Worm (Caenorhabditis elegans) whole organism, young adult: ENCODE data around the gene srt-39.
A peak's percentile ranks its signal among the peaks of the same experiment; 100 is the strongest.

Experiments
- B0035.1 ChIP-seq: sonication (generic microtip); optimal IDR thresholded peaks from 2 replicates; lab custom pipeline; 2016; ENCODE audit warnings: missing genetic modification characterization, mild to moderate bottlenecking, missing compliant biosample characterization, missing genotype, missing genetic modification reagents
- C17E4.6 ChIP-seq: fragments of 200-800 bp; sonication (Bioruptor generic); IDR thresholded peaks from 2 replicates; pipeline ENCODE4 v1.3.6; 2022; ENCODE audit warnings: missing genetic modification reagents, missing genetic modification characterization, missing compliant biosample characterization
- F10E7.11 ChIP-seq: sonication (generic microtip); optimal IDR thresholded peaks from 2 replicates; lab custom pipeline; 2017; ENCODE audit warnings: mild to moderate bottlenecking, missing genetic modification characterization, moderate library complexity, missing compliant biosample characterization
- F57A8.1 ChIP-seq: fragments of 200-800 bp; sonication (Bioruptor generic); optimal IDR thresholded peaks from 2 replicates; lab custom pipeline; 2018; ENCODE audit warnings: mild to moderate bottlenecking, missing genetic modification characterization, moderate library complexity, missing compliant biosample characterization
- F57C9.4 ChIP-seq: sonication (generic microtip); optimal IDR thresholded peaks from 2 replicates; lab custom pipeline; 2017; ENCODE audit warnings: mild to moderate bottlenecking, missing genetic modification characterization, missing compliant biosample characterization
- K11D2.4 ChIP-seq: fragments of 200-800 bp; sonication (Bioruptor generic); IDR thresholded peaks from 2 replicates; pipeline ENCODE4 v1.3.6; 2022; ENCODE audit warnings: missing genetic modification reagents, missing genetic modification characterization, missing compliant biosample characterization
- K12H6.12 ChIP-seq: fragments of 200-800 bp; sonication (Bioruptor generic); optimal IDR thresholded peaks from 2 replicates; lab custom pipeline; 2018; ENCODE audit warnings: mild to moderate bottlenecking, missing genetic modification characterization, missing compliant biosample characterization
- ZK185.1 ChIP-seq: sonication (generic microtip); optimal IDR thresholded peaks from 2 replicates; lab custom pipeline; 2016; ENCODE audit warnings: mild to moderate bottlenecking, missing genetic modification characterization, missing compliant biosample characterization; ENCODE audit not compliant: poor library complexity, severe bottlenecking
- ama-1 ChIP-seq, 3 experiments: fragments of 150-350 bp in 1 of 3; sonication (generic microtip) in 2 of 3; optimal IDR thresholded peaks; 2 replicates each; lab custom pipeline; 2014 to 2018; ENCODE audit warnings: missing biosample characterization in 2 of 3, missing genetic modification characterization in 2 of 3, missing genetic modification reagents in 2 of 3
- atf-7 ChIP-seq: sonication (generic microtip); optimal IDR thresholded peaks from 2 replicates; lab custom pipeline; 2017; ENCODE audit warnings: mild to moderate bottlenecking, missing genetic modification characterization, missing compliant biosample characterization
- athp-1 ChIP-seq: sonication (generic microtip); optimal IDR thresholded peaks from 2 replicates; lab custom pipeline; 2017; ENCODE audit warnings: mild to moderate bottlenecking, missing genetic modification characterization, missing compliant biosample characterization
- ceh-27 ChIP-seq: fragments of 200-800 bp; sonication (Bioruptor generic); optimal IDR thresholded peaks from 2 replicates; lab custom pipeline; 2018; ENCODE audit warnings: mild to moderate bottlenecking, missing genetic modification characterization, moderate library complexity, missing compliant biosample characterization
- ceh-79 ChIP-seq: sonication (generic microtip); optimal IDR thresholded peaks from 2 replicates; lab custom pipeline; 2017; ENCODE audit warnings: mild to moderate bottlenecking, missing genetic modification characterization, missing compliant biosample characterization
- ceh-91 ChIP-seq: fragments of 200-800 bp; sonication (Bioruptor generic); IDR thresholded peaks from 2 replicates; pipeline ENCODE4 v1.3.6; 2022; ENCODE audit warnings: missing genetic modification reagents, missing genetic modification characterization, missing compliant biosample characterization
- chd-7 ChIP-seq: sonication (generic microtip); optimal IDR thresholded peaks from 2 replicates; lab custom pipeline; 2016; ENCODE audit warnings: mild to moderate bottlenecking, missing genetic modification characterization, moderate library complexity, missing compliant biosample characterization
- dpff-1 ChIP-seq: sonication (generic microtip); optimal IDR thresholded peaks from 2 replicates; lab custom pipeline; 2017; ENCODE audit warnings: mild to moderate bottlenecking, missing genetic modification characterization, missing compliant biosample characterization
- dpl-1 ChIP-seq: fragments of 150-350 bp; optimal IDR thresholded peaks from 2 replicates; lab custom pipeline; 2014; ENCODE audit warnings: missing biosample characterization, missing genetic modification reagents, missing genetic modification characterization
- egl-44 ChIP-seq: fragments of 200-800 bp; sonication (Bioruptor generic); IDR thresholded peaks from 2 replicates; pipeline ENCODE4 v1.3.6; 2022; ENCODE audit warnings: missing genetic modification reagents, missing genetic modification characterization, missing compliant biosample characterization
- egrh-3 ChIP-seq: fragments of 200-800 bp; sonication (Bioruptor generic); IDR thresholded peaks from 2 replicates; pipeline ENCODE4 v1.3.6; 2022; ENCODE audit warnings: missing genetic modification reagents, missing genetic modification characterization, missing compliant biosample characterization
- ets-4 ChIP-seq: fragments of 200-800 bp; sonication (Bioruptor generic); optimal IDR thresholded peaks from 2 replicates; lab custom pipeline; 2018; ENCODE audit warnings: mild to moderate bottlenecking, missing genetic modification characterization, missing compliant biosample characterization
- fkh-3 ChIP-seq: sonication (generic microtip); optimal IDR thresholded peaks from 2 replicates; lab custom pipeline; 2016; ENCODE audit warnings: mild to moderate bottlenecking, missing genetic modification characterization, missing compliant biosample characterization
- hlh-12 ChIP-seq: sonication (generic microtip); optimal IDR thresholded peaks from 2 replicates; lab custom pipeline; 2016; ENCODE audit warnings: missing genetic modification characterization, missing compliant biosample characterization
- hsf-1 ChIP-seq: fragments of 200-800 bp; sonication (Bioruptor generic); IDR thresholded peaks from 2 replicates; pipeline ENCODE4 v1.3.6; 2022; ENCODE audit warnings: missing genetic modification reagents, missing genetic modification characterization, missing compliant biosample characterization
- let-607 ChIP-seq, 2 experiments: fragments of 200-800 bp in 1 of 2; sonication (Bioruptor generic) in 1 of 2; sonication (generic microtip) in 1 of 2; optimal IDR thresholded peaks; 2 replicates each; lab custom pipeline; 2016 to 2018; ENCODE audit warnings: mild to moderate bottlenecking in 2 of 2, missing compliant biosample characterization in 2 of 2, missing genetic modification characterization in 2 of 2, moderate library complexity in 2 of 2, missing genotype in 1 of 2
- mes-4 ChIP-seq: sonication (generic microtip); optimal IDR thresholded peaks from 2 replicates; lab custom pipeline; 2016; ENCODE audit warnings: missing genotype, missing genetic modification characterization, missing compliant biosample characterization
- nfya-1 ChIP-seq: sonication (generic microtip); optimal IDR thresholded peaks from 2 replicates; lab custom pipeline; 2017; ENCODE audit warnings: antibody characterized with exemption, missing compliant biosample characterization, missing genetic modification characterization, borderline replicate concordance; ENCODE audit not compliant: insufficient read depth
- pbrm-1 ChIP-seq: fragments of 200-800 bp; sonication (Bioruptor generic); IDR thresholded peaks from 2 replicates; pipeline ENCODE4 v1.3.6; 2022; ENCODE audit warnings: missing genetic modification reagents, missing genetic modification characterization, missing compliant biosample characterization
- repo-1 ChIP-seq: sonication (generic microtip); optimal IDR thresholded peaks from 2 replicates; lab custom pipeline; 2017; ENCODE audit warnings: mild to moderate bottlenecking, missing genetic modification characterization, missing compliant biosample characterization
- snpc-4 ChIP-seq, 5 experiments: fragments of 150-350 bp in 1 of 5; sonication (generic microtip) in 4 of 5; optimal IDR thresholded peaks; 2 replicates each; lab custom pipeline; 2014 to 2018; ENCODE audit warnings: missing genetic modification characterization in 5 of 5, missing biosample characterization in 3 of 5, antibody characterized with exemption in 2 of 5, mild to moderate bottlenecking in 2 of 5, missing compliant biosample characterization in 2 of 5, missing genotype in 2 of 5, moderate library complexity in 2 of 5, missing genetic modification reagents in 1 of 5
- tbp1 ChIP-seq: fragments of 200-800 bp; sonication (Bioruptor generic); optimal IDR thresholded peaks from 2 replicates; lab custom pipeline; 2018; ENCODE audit warnings: mild to moderate bottlenecking, missing genetic modification characterization, missing compliant biosample characterization
- tbx-9 ChIP-seq: sonication (generic microtip); optimal IDR thresholded peaks from 2 replicates; lab custom pipeline; 2016; ENCODE audit warnings: borderline replicate concordance, missing genetic modification characterization, inconsistent platforms, missing compliant biosample characterization
- zim-3 ChIP-seq: sonication (generic microtip); optimal IDR thresholded peaks from 2 replicates; lab custom pipeline; 2017; ENCODE audit warnings: mild to moderate bottlenecking, missing genetic modification characterization, moderate library complexity, missing compliant biosample characterization
- ztf-22 ChIP-seq: fragments of 200-800 bp; sonication (Bioruptor generic); optimal IDR thresholded peaks from 2 replicates; lab custom pipeline; 2018; ENCODE audit warnings: mild to moderate bottlenecking, missing genetic modification characterization, moderate library complexity, missing compliant biosample characterization
- ztf-25 ChIP-seq: fragments of 200-800 bp; sonication (Bioruptor generic); IDR thresholded peaks from 2 replicates; pipeline ENCODE4 v1.3.6; 2022; ENCODE audit warnings: missing genetic modification reagents, missing genetic modification characterization, missing compliant biosample characterization
- ztf-26 ChIP-seq: sonication (generic microtip); optimal IDR thresholded peaks from 2 replicates; lab custom pipeline; 2017; ENCODE audit warnings: missing genetic modification characterization, missing compliant biosample characterization
- ztf-3 ChIP-seq: fragments of 200-800 bp; sonication (Bioruptor generic); optimal IDR thresholded peaks from 2 replicates; lab custom pipeline; 2018; ENCODE audit warnings: mild to moderate bottlenecking, missing genetic modification characterization, missing compliant biosample characterization
- ztf-6 ChIP-seq: fragments of 200-800 bp; sonication (Bioruptor generic); IDR thresholded peaks from 2 replicates; pipeline ENCODE4 v1.3.6; 2022; ENCODE audit warnings: missing genetic modification reagents, missing genetic modification characterization, missing compliant biosample characterization

Gene srt-39

ce11 chrV:12505730-12506129, 21.0 kb downstream of the srt-39 start:
- no peak for TF ChIP-seq hsf-1
- no peak for TF ChIP-seq dpl-1 (GFP tag; lab: Kevin White, UChicago)
- TF ChIP-seq K11D2.4 (GFP tag; lab: Robert Waterston, UW), result no peak
- no peak for TF ChIP-seq nfya-1
- no peak for TF ChIP-seq ztf-6 (GFP tag; lab: Robert Waterston, UW)
- no peak for TF ChIP-seq C17E4.6
- TF ChIP-seq ama-1 (optimal IDR thresholded peaks at IDR 0.05; lab: Kevin White, UChicago), result no peak
- TF ChIP-seq ama-1 (GFP tag; optimal IDR thresholded peaks at IDR 0.05; lab: Kevin White, UChicago), result no peak
- no peak for TF ChIP-seq ceh-79
- no peak for TF ChIP-seq F10E7.11 (tag; lab: Kevin White, UChicago)
- TF ChIP-seq tbx-9 (tag; lab: Kevin White, UChicago), result no peak
- no peak for TF ChIP-seq atf-7 (tag; lab: Kevin White, UChicago)
- no peak for TF ChIP-seq egl-44 (GFP tag; lab: Robert Waterston, UW)
- TF ChIP-seq, all 124 proteins: peak for 0

DNA sequence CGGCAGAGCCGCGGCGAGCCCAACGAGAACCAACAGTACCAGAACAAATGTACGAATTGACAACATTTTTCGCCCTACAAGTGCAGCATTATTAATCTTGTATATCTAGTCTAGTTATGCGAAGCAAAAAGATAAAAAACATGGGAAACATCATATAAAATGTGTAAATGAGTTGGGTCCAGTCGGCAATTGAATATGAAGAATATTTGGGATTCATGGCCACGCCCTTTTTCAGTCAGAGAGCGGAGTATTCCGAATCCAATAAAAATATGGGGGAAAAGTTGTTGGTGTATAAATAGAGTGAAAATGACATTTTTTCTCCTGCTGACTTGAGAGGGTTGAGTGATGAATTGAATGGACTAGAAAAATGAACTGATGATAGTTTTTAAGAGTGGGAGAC, 21.5 kb downstream of the srt-39 start, which contains the start of gene nlp-46:
nlp-46 (minus strand) TSS at position 101 of the 400 bp plus-strand sequence.
- TF ChIP-seq K12H6.12 (tag; lab: Kevin White, UChicago) (no peak), ztf-25 (no peak)
- TF ChIP-seq, all 124 proteins: peak for 0

- TF ChIP-seq B0035.1 (tag; lab: Kevin White, UChicago), result peak; percentile 47
- peak; percentile 61 for TF ChIP-seq ztf-22 (GFP tag; lab: Kevin White, UChicago)
- peak; percentile 38 for TF ChIP-seq tbx-9 (tag; lab: Kevin White, UChicago)
- TF ChIP-seq F57C9.4, result peak; percentile 63
- TF ChIP-seq ztf-26 (tag; lab: Kevin White, UChicago), result peak; percentile 61
- TF ChIP-seq ceh-79, result peak; percentile 27
- peak; percentile 65 for TF ChIP-seq mes-4 (tag; lab: Kevin White, UChicago)
- TF ChIP-seq nfya-1, result peak; percentile 57
- peak; percentile 29 for TF ChIP-seq ztf-3 (GFP tag; lab: Kevin White, UChicago)
- peak; percentile 43 for TF ChIP-seq hlh-12 (tag; lab: Kevin White, UChicago)
- TF ChIP-seq F57A8.1 (GFP tag; lab: Kevin White, UChicago), result peak; percentile 62
- peak; percentile 58 for TF ChIP-seq dpff-1 (tag; lab: Kevin White, UChicago)
- peak; percentile 47 for TF ChIP-seq ZK185.1 (tag; lab: Kevin White, UChicago)
- TF ChIP-seq chd-7 (tag; lab: Kevin White, UChicago), result peak; percentile 69
- TF ChIP-seq tbp1, result peak; percentile 13
- TF ChIP-seq fkh-3 (tag; lab: Kevin White, UChicago), result peak; percentile 53
- peak; percentile 2 for TF ChIP-seq ets-4
- peak; percentile 60 for TF ChIP-seq athp-1
- TF ChIP-seq repo-1 (tag; lab: Kevin White, UChicago), result peak; percentile 67
- peak; percentile 55 for TF ChIP-seq ceh-27 (GFP tag; lab: Kevin White, UChicago)
- peak; percentile 79 for TF ChIP-seq zim-3 (tag; lab: Kevin White, UChicago)
- peak in 1 of 2 experiments; percentile 38 for TF ChIP-seq let-607 (tag; optimal IDR thresholded peaks at IDR 0.05; lab: Kevin White, UChicago)
Measured at ce11 chrV:12509922-12510582, 25.4 kb downstream of the srt-39 start.

ce11 chrV:12511946-12512345, 27.3 kb downstream of the srt-39 start:
- no peak for TF ChIP-seq ceh-91 (GFP tag; lab: Robert Waterston, UW)
- TF ChIP-seq zim-3 (tag; lab: Kevin White, UChicago), result no peak
- no peak for TF ChIP-seq snpc-4 (GFP tag; optimal IDR thresholded peaks at IDR 0.05; lab: Kevin White, UChicago)
- TF ChIP-seq snpc-4 (tag; optimal IDR thresholded peaks at IDR 0.05; lab: Kevin White, UChicago), result no peak
- TF ChIP-seq nfya-1, result no peak
- TF ChIP-seq egrh-3 (GFP tag; lab: Robert Waterston, UW), result no peak
- TF ChIP-seq ztf-6 (GFP tag; lab: Robert Waterston, UW), result no peak
- TF ChIP-seq pbrm-1 (GFP tag; lab: Robert Waterston, UW), result no peak
